Fruit fly (Drosophila melanogaster) S2 (cell line): ENCODE data around the gene Drp1.
A peak's percentile ranks its signal among the peaks of the same experiment; 100 is the strongest.

Experiments
- CG8478 ChIP-seq: fragments of >200 bp; optimal IDR thresholded peaks from 2 replicates; lab custom pipeline; 2018
- CTCF ChIP-seq, 2 experiments: fragments of >200 bp; optimal IDR thresholded peaks; 2 replicates each; lab custom pipeline; 2018

Drp1 gene

dm6 chr2L:2585285-2585684, at the start of gene Drp1:
Drp1 (minus strand) TSS chr2L:2585430.
- no peak for TF ChIP-seq CG8478
- TF ChIP-seq CTCF (optimal IDR thresholded peaks at IDR 0.05; lab: Kevin White, UChicago), result peak; percentile 85 to 86

- TF ChIP-seq CTCF (optimal IDR thresholded peaks at IDR 0.05; lab: Kevin White, UChicago) (no peak), CG8478 (no peak)
These were observed 43.5 kb upstream of the Drp1 start for dm6 chr2L:2628760-2629159.

DNA sequence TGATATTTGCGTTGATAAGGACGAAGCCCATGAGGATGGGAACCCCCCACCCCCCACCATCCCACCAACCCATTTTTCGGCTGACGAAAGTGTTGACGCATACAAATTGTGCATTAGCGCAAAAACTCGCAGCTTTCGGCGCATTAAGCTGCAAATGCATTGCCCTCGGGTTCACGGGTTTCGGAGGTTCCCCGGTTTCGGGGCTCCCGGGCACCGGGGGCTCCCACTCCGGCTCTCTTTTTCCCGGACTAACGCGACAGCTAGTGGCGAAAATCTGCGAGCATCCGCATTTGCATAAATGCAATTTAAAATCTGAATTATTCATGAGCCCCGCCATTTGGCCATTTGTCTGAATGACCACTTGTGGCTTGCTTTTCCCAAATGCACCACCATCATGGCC, 42.3 kb upstream of the Drp1 start:
- no peak for TF ChIP-seq CG8478
- no peak for TF ChIP-seq CTCF (optimal IDR thresholded peaks at IDR 0.05; lab: Kevin White, UChicago)

dm6 chr2L:2623947-2624346, 38.7 kb upstream of the Drp1 start:
- TF ChIP-seq CG8478, result no peak
- TF ChIP-seq CTCF (optimal IDR thresholded peaks at IDR 0.05; lab: Kevin White, UChicago), result no peak

dm6 chr2L:2619887-2620286, 34.7 kb upstream of the Drp1 start, which contains the start of gene CG43403:
CG43403 (plus strand) TSS chr2L:2620187.
- TF ChIP-seq CG8478 (no peak), CTCF (optimal IDR thresholded peaks at IDR 0.05; lab: Kevin White, UChicago) (no peak)

dm6 chr2L:2609694-2610093, 24.5 kb upstream of the Drp1 start, which contains the start of gene CG15395:
CG15395 (plus strand) TSS chr2L:2609994.
- TF ChIP-seq CTCF (optimal IDR thresholded peaks at IDR 0.05; lab: Kevin White, UChicago), result no peak
- no peak for TF ChIP-seq CG8478

- TF ChIP-seq CG8478 (no peak), CTCF (optimal IDR thresholded peaks at IDR 0.05; lab: Kevin White, UChicago) (no peak)
These were observed 21.5 kb upstream of the Drp1 start for dm6 chr2L:2606725-2607124.

DNA sequence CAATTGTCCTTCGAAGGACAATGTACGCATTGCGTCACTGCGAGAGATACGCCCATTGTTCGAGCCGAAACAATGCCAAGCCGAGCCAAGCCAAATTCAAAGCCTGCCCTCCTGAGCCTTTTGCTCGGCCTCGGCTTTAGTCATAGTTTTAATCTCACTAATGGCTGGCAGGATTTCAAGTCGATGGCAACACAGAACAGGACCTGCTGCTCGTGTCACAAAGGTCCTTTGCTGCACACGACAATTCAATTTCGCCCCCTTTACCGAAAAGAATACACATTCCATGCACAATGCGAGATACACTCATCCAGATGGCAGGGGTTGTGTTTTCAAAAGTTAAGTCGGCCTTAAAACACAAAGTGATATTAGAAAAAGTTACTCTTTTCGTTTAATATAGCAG, 6.3 kb upstream of the Drp1 start, which contains the start of gene CG15394:
CG15394 (plus strand) TSS at position 301 of the 400 bp plus-strand sequence.
- no peak for TF ChIP-seq CTCF (optimal IDR thresholded peaks at IDR 0.05; lab: Kevin White, UChicago)
- no peak for TF ChIP-seq CG8478

DNA sequence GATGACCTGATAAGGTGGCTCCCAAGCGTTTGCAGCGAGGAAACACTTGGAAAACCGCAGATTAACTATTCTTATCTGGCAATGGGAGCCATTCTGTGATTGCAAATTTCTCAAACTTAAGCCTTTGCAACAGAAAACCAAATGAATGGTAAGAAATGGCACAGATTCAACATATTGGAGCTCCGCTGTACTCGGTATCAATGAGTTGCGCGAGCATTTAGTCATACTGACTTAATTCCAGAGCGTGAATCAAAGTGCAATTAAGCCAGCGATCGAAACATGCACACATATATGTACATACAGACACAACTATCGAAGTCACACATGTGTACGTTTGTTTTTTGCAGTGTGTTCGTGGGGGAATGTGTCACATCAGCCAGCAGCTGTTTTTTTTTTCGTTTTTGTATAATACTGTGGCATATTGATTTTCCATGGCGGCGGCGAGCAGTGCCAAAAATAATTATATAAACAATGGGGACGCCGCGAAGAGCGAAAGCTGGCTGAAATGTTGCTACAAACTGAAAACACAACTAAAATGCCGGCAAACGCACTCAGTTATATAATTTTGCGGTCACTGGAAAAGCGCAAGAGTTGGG, 671 bp downstream of the Drp1 start:
- TF ChIP-seq CTCF (optimal IDR thresholded peaks at IDR 0.05; lab: Kevin White, UChicago) (no peak), CG8478 (no peak)

- no peak for TF ChIP-seq CG8478
These were observed 5.4 kb downstream of the Drp1 start, which contains the start of the genes ND-B17.2 and Arpc5 for dm6 chr2L:2579669-2580351. ND-B17.2 (minus strand) TSS chr2L:2580172. Arpc5 (plus strand) TSS chr2L:2580292.

- no peak for TF ChIP-seq CG8478
- TF ChIP-seq CTCF (optimal IDR thresholded peaks at IDR 0.05; lab: Kevin White, UChicago), result no peak
These were observed 7.9 kb downstream of the Drp1 start, which contains the start of gene Elba2 for dm6 chr2L:2577361-2577737. Elba2 (plus strand) TSS chr2L:2577687.

DNA sequence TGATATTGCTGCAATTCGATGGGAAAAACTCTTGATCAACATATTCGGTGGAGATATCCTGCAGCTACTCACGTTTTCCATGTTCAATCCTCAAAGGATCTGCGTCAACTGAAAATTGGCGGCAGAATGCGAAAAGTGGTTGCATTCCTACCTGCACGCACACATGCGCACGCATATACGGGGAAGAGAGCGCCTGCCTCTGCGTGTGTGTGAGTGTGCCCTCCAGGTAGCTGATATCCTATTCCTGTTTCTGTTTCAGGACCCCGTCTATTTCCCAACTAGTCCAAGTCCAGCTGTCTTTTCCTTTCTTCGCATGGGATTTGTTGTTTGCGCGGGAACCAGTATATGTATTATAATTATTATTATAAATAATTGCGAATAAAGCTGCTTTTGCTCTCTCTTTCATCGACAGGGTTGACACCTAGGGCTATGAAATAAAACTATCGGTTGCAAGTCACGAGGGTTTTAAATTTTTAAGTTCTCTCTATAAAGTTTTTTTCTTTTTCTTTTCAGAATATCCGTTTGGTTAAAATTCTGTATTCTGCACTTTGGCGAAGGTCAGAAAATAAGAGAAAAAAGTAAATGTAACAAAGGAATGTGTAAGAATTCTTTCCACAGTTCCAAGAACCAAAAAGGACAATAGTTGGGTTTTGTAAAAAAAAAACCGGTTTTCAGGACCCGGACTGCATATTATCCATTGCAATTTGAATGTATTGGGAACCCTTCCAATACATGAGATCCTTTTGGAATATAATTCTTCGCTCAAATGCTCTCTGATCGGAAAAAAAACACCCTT, 8.5 kb downstream of the Drp1 start, which contains the start of gene insv:
insv (minus strand) TSS at position 433 of the 796 bp plus-strand sequence.
- no peak for TF ChIP-seq CG8478
- TF ChIP-seq CTCF (optimal IDR thresholded peaks at IDR 0.05; lab: Kevin White, UChicago), result no peak

dm6 chr2L:2574717-2575273, 10.4 kb downstream of the Drp1 start, which contains the start of the genes Rad1 and Sws1:
Rad1 (minus strand) TSS chr2L:2575052.
Sws1 (minus strand) TSS chr2L:2575052.
- TF ChIP-seq CTCF (optimal IDR thresholded peaks at IDR 0.05; lab: Kevin White, UChicago) (no peak), CG8478 (no peak)

dm6 chr2L:2572937-2573336, 12.3 kb downstream of the Drp1 start, which contains the start of gene Cyp309a2:
Cyp309a2 (minus strand) TSS chr2L:2573037.
- TF ChIP-seq CTCF (optimal IDR thresholded peaks at IDR 0.05; lab: Kevin White, UChicago) (no peak), CG8478 (no peak)

dm6 chr2L:2564758-2565157, 20.5 kb downstream of the Drp1 start, which contains the start of gene Cyp309a1:
Cyp309a1 (minus strand) TSS chr2L:2564830.
- TF ChIP-seq CTCF (optimal IDR thresholded peaks at IDR 0.05; lab: Kevin White, UChicago) (no peak), CG8478 (no peak)
